Worm (Caenorhabditis elegans): ENCODE measurements around the gene lip-1.
A peak's percentile ranks its signal among the peaks of the same experiment; 100 is the strongest.

Gene lip-1

ce11 chrIV:6842470-6843008 is at the start of gene lip-1:
Gene lip-1, plus strand, starts transcription at chrIV:6842958.
- TF ChIP-seq lin-38 (GFP tag; IDR thresholded peaks at IDR 0.05) = peak; percentile 21; the same call in 1 of the 2 replicates
- peak; percentile 68; the same call in 1 of the 2 replicates for TF ChIP-seq snpc-1.2 (GFP tag; IDR thresholded peaks at IDR 0.05)
- TF ChIP-seq tra-1 (GFP tag; IDR thresholded peaks at IDR 0.05) = no peak
- peak; percentile 25 for TF ChIP-seq unc-130 (GFP tag; optimal IDR thresholded peaks at IDR 0.05)

- peak in 1 of 2 experiments; percentile 70 for TF ChIP-seq unc-62 (GFP tag; optimal IDR thresholded peaks at IDR 0.05 in 1 of 2)
- TF ChIP-seq unc-62 (tag; optimal IDR thresholded peaks at IDR 0.05) = no peak
- TF ChIP-seq snpc-1.2 (GFP tag; IDR thresholded peaks at IDR 0.05) = peak; percentile 91
- TF ChIP-seq T26A8.4 (GFP tag; IDR thresholded peaks at IDR 0.05) = peak; percentile 17; the same call in 1 of the 2 replicates
- peak; percentile 82 for TF ChIP-seq F49E8.2 (tag; optimal IDR thresholded peaks at IDR 0.05; ENCODE audit: borderline replicate concordance)
- no peak for TF ChIP-seq aha-1 (tag)
- TF ChIP-seq duxl-1 (tag; optimal IDR thresholded peaks at IDR 0.05; ENCODE audit: poor library complexity) = peak; percentile 21
- TF ChIP-seq lin-38 (GFP tag; IDR thresholded peaks at IDR 0.05) = peak; percentile 35; the same call in 1 of the 2 replicates
- TF ChIP-seq daf-16 (GFP tag; optimal IDR thresholded peaks at IDR 0.05) = no peak
- peak; percentile 3 for TF ChIP-seq daf-16 (tag; optimal IDR thresholded peaks at IDR 0.05)
- no peak for TF ChIP-seq rbr-2 (tag; optimal IDR thresholded peaks at IDR 0.05)
- TF ChIP-seq nhr-42 (GFP tag; IDR thresholded peaks at IDR 0.05) = no peak
These were observed 49.3 kb upstream of the lip-1 start for ce11 chrIV:6793310-6793966.

- TF ChIP-seq F26F4.8 (GFP tag; conservative IDR thresholded peaks at IDR 0.05) (no peak), vab-7 (GFP tag; IDR thresholded peaks at IDR 0.05) (no peak), mes-2 (tag; optimal IDR thresholded peaks at IDR 0.05; ENCODE audit: poor library complexity, severe bottlenecking) (no peak), jun-1 (tag; optimal IDR thresholded peaks at IDR 0.05) (no peak)
These were observed 47.2 kb upstream of the lip-1 start, which contains the start of the genes C17H12.3 and C17H12.12 for ce11 chrIV:6795529-6795928. Gene C17H12.3, minus strand, starts transcription at chrIV:6795629. Gene C17H12.12, plus strand, starts transcription at chrIV:6795924.

- TF ChIP-seq mdl-1 (tag; optimal IDR thresholded peaks at IDR 0.05) (no peak), nhr-10 (tag; optimal IDR thresholded peaks at IDR 0.05) (no peak), saeg-2 (GFP tag; IDR thresholded peaks at IDR 0.05) (no peak), F49E8.2 (tag; optimal IDR thresholded peaks at IDR 0.05; ENCODE audit: borderline replicate concordance) (no peak), pqm-1 (tag; optimal IDR thresholded peaks at IDR 0.05) (peak; percentile 88), daf-19 (GFP tag; conservative IDR thresholded peaks at IDR 0.05) (no peak), nhr-6 (tag; optimal IDR thresholded peaks at IDR 0.05) (peak; percentile 7), lir-3 (tag; optimal IDR thresholded peaks at IDR 0.05) (no peak), ceh-20 (GFP tag; IDR thresholded peaks at IDR 0.05) (peak; percentile 43; the same call in 1 of the 2 replicates), D1046.2 (GFP tag; IDR thresholded peaks at IDR 0.05) (no peak), dve-1 (tag; optimal IDR thresholded peaks at IDR 0.05; ENCODE audit: insufficient read depth) (peak; percentile 79), ZK546.5 (tag; optimal IDR thresholded peaks at IDR 0.05) (no peak), Y5F2A.4 (GFP tag; optimal IDR thresholded peaks at IDR 0.05) (no peak), spr-1 (tag; optimal IDR thresholded peaks at IDR 0.05) (no peak), unc-39 (tag; optimal IDR thresholded peaks at IDR 0.05) (no peak), nhr-28 (tag; optimal IDR thresholded peaks at IDR 0.05) (peak; percentile 98), dpl-1 (GFP tag; optimal IDR thresholded peaks at IDR 0.05) (no peak), zfp-2 (tag; optimal IDR thresholded peaks at IDR 0.05) (no peak), cey-2 (tag; optimal IDR thresholded peaks at IDR 0.05; ENCODE audit: borderline replicate concordance, insufficient read depth) (no peak), zip-2 (tag; optimal IDR thresholded peaks at IDR 0.05) (no peak), ceh-82 (tag; optimal IDR thresholded peaks at IDR 0.05) (no peak), Y48G9A.11 (GFP tag; IDR thresholded peaks at IDR 0.05) (no peak), skn-1 (tag; optimal IDR thresholded peaks at IDR 0.05) (no peak), daf-12 (tag; optimal IDR thresholded peaks at IDR 0.05) (no peak), lim-7 (GFP tag; IDR thresholded peaks at IDR 0.05) (no peak), jun-1 (tag; optimal IDR thresholded peaks at IDR 0.05) (no peak), dmd-6 (GFP tag; IDR thresholded peaks at IDR 0.05) (peak; percentile 91), aly-2 (tag; optimal IDR thresholded peaks at IDR 0.05) (no peak), snpc-1.2 (GFP tag; IDR thresholded peaks at IDR 0.05) (no peak), fkh-10 (GFP tag; optimal IDR thresholded peaks at IDR 0.05) (no peak)
These were observed 40.6 kb upstream of the lip-1 start, which contains the start of the genes cest-4 and C17H12.11 for ce11 chrIV:6802132-6802531. Gene cest-4, minus strand, starts transcription at chrIV:6802337. Gene C17H12.11, plus strand, starts transcription at chrIV:6802387.
